Fruit fly (Drosophila melanogaster) whole organism, embryonic: Measurements from ENCODE around the gene CG31538.

Experiments
- Antp ChIP-seq: fragments of 200-800 bp; sonication (Bioruptor generic); optimal IDR thresholded peaks from 3 replicates; lab custom pipeline; 2016; ENCODE audit warnings: missing biosample characterization, missing genetic modification characterization
- CG10979 ChIP-seq: fragments of 200-800 bp; sonication (Bioruptor generic); optimal IDR thresholded peaks from 2 replicates; lab custom pipeline; 2018; ENCODE audit warnings: missing biosample characterization, mild to moderate bottlenecking, missing genetic modification characterization, moderate library complexity
- CG11398 ChIP-seq: fragments of 200-800 bp; sonication (Bioruptor generic); optimal IDR thresholded peaks from 2 replicates; lab custom pipeline; 2016; ENCODE audit warnings: missing biosample characterization, missing genetic modification characterization
- CG13894 ChIP-seq: fragments of 200-800 bp; sonication (Bioruptor generic); optimal IDR thresholded peaks from 3 replicates; lab custom pipeline; 2018; ENCODE audit warnings: missing biosample characterization, mild to moderate bottlenecking, missing genetic modification characterization, moderate library complexity
- CG1602 ChIP-seq: fragments of 200-800 bp; sonication (Bioruptor generic); optimal IDR thresholded peaks from 3 replicates; lab custom pipeline; 2016; ENCODE audit warnings: missing biosample characterization, missing genetic modification characterization
- CG16813 ChIP-seq: fragments of 200-800 bp; sonication (Bioruptor generic); IDR thresholded peaks from 3 replicates; pipeline ENCODE4 v1.3.6; 2022; ENCODE audit warnings: missing biosample characterization, missing genetic modification characterization; ENCODE audit not compliant: partially characterized antibody
- CG16815 ChIP-seq: fragments of 200-800 bp; sonication (Bioruptor generic); optimal IDR thresholded peaks from 3 replicates; lab custom pipeline; 2017; ENCODE audit warnings: missing biosample characterization, mild to moderate bottlenecking, missing genetic modification characterization
- CG17361 ChIP-seq: fragments of 200-800 bp; sonication (Bioruptor generic); IDR thresholded peaks from 3 replicates; pipeline ENCODE4 v1.3.6; 2022; ENCODE audit warnings: missing biosample characterization, missing genetic modification characterization
- CG17829 ChIP-seq: fragments of 200-800 bp; optimal IDR thresholded peaks from 2 replicates; lab custom pipeline; 2019; ENCODE audit warnings: missing biosample characterization, mild to moderate bottlenecking, missing genetic modification characterization, moderate library complexity
- CG18764 ChIP-seq: fragments of 200-800 bp; sonication (Bioruptor generic); optimal IDR thresholded peaks from 3 replicates; lab custom pipeline; 2016; ENCODE audit warnings: missing biosample characterization, missing genetic modification characterization
- CG2120 ChIP-seq: fragments of 200-800 bp; sonication (Bioruptor generic); optimal IDR thresholded peaks from 3 replicates; lab custom pipeline; 2016; ENCODE audit warnings: missing biosample characterization, missing genetic modification characterization
- CG2678 ChIP-seq: fragments of 200-800 bp; sonication (Bioruptor generic); optimal IDR thresholded peaks from 3 replicates; lab custom pipeline; 2019; ENCODE audit warnings: missing biosample characterization, mild to moderate bottlenecking, missing genetic modification characterization, moderate library complexity
- CG3847 ChIP-seq: fragments of 200-800 bp; sonication (Bioruptor generic); IDR thresholded peaks from 2 replicates; pipeline ENCODE4 v1.3.6; 2022; ENCODE audit warnings: missing biosample characterization, missing genetic modification characterization
- CG5180 ChIP-seq: fragments of 200-800 bp; sonication (Bioruptor generic); optimal IDR thresholded peaks from 3 replicates; lab custom pipeline; 2017; ENCODE audit warnings: missing biosample characterization, missing genetic modification characterization, mild to moderate bottlenecking, moderate library complexity, missing genetic modification reagents
- CG6654 ChIP-seq: fragments of 200-800 bp; sonication (Bioruptor generic); optimal IDR thresholded peaks from 2 replicates; lab custom pipeline; 2017; ENCODE audit warnings: missing biosample characterization, mild to moderate bottlenecking, missing genetic modification characterization
- CG6854 ChIP-seq: fragments of 200-800 bp; sonication (Bioruptor generic); optimal IDR thresholded peaks from 3 replicates; lab custom pipeline; 2017; ENCODE audit warnings: missing biosample characterization, mild to moderate bottlenecking, missing genetic modification characterization
- CG8089 ChIP-seq: fragments of 200-800 bp; sonication (Bioruptor generic); optimal IDR thresholded peaks from 3 replicates; lab custom pipeline; 2016; ENCODE audit warnings: missing biosample characterization, missing genetic modification characterization
- CG8290 ChIP-seq, 3 experiments: fragments of 200-800 bp; sonication (Bioruptor generic); optimal IDR thresholded peaks; 2 replicates each; lab custom pipeline; 2016 to 2019; ENCODE audit warnings: missing biosample characterization in 3 of 3, missing genetic modification characterization in 3 of 3, mild to moderate bottlenecking in 2 of 3, moderate library complexity in 1 of 3
- CG8359 ChIP-seq: fragments of 200-800 bp; sonication (Bioruptor generic); optimal IDR thresholded peaks from 2 replicates; lab custom pipeline; 2017; ENCODE audit warnings: missing biosample characterization, mild to moderate bottlenecking, missing genetic modification characterization, borderline replicate concordance
- CG9437 ChIP-seq: fragments of 200-800 bp; sonication (Bioruptor generic); optimal IDR thresholded peaks from 2 replicates; lab custom pipeline; 2018; ENCODE audit warnings: missing biosample characterization, mild to moderate bottlenecking, missing genetic modification characterization
- CoRest ChIP-seq: fragments of 200-800 bp; sonication (Bioruptor generic); optimal IDR thresholded peaks from 3 replicates; lab custom pipeline; 2018; ENCODE audit warnings: missing biosample characterization, mild to moderate bottlenecking, missing genetic modification characterization, moderate library complexity
- CrebB ChIP-seq: fragments of 200-800 bp; sonication (Bioruptor generic); optimal IDR thresholded peaks from 3 replicates; lab custom pipeline; 2018; ENCODE audit warnings: missing biosample characterization, mild to moderate bottlenecking, missing genetic modification characterization
- D19A ChIP-seq: fragments of 200-800 bp; optimal IDR thresholded peaks from 3 replicates; lab custom pipeline; 2019; ENCODE audit warnings: missing biosample characterization, mild to moderate bottlenecking, missing genetic modification characterization, moderate library complexity
- Doc2 ChIP-seq: fragments of 200-800 bp; sonication (Bioruptor generic); IDR thresholded peaks from 2 replicates; pipeline ENCODE4 v1.3.6; 2022; ENCODE audit warnings: missing biosample characterization, missing genetic modification characterization
- Hmr ChIP-seq: fragments of 200-800 bp; sonication (Bioruptor generic); optimal IDR thresholded peaks from 3 replicates; lab custom pipeline; 2017; ENCODE audit warnings: mild to moderate bottlenecking, missing biosample characterization, missing genetic modification reagents, missing genetic modification characterization
- Meics ChIP-seq: fragments of 200-800 bp; sonication (Bioruptor generic); optimal IDR thresholded peaks from 2 replicates; lab custom pipeline; 2017; ENCODE audit warnings: missing biosample characterization, mild to moderate bottlenecking, missing genetic modification characterization
- NK7.1 ChIP-seq: fragments of 200-800 bp; sonication (Bioruptor generic); optimal IDR thresholded peaks from 3 replicates; lab custom pipeline; 2016; ENCODE audit warnings: missing biosample characterization, missing genetic modification characterization
- Side ChIP-seq: fragments of 200-800 bp; sonication (Bioruptor generic); optimal IDR thresholded peaks from 2 replicates; lab custom pipeline; 2016; ENCODE audit warnings: missing biosample characterization, missing genetic modification characterization
- Sox102F ChIP-seq: fragments of 200-800 bp; sonication (Bioruptor generic); optimal IDR thresholded peaks from 2 replicates; lab custom pipeline; 2018; ENCODE audit warnings: missing biosample characterization, mild to moderate bottlenecking, missing genetic modification characterization, moderate library complexity
- Vsx1 ChIP-seq: fragments of 200-800 bp; sonication (Bioruptor generic); optimal IDR thresholded peaks from 2 replicates; lab custom pipeline; 2017; ENCODE audit warnings: missing biosample characterization, mild to moderate bottlenecking, missing genetic modification characterization, missing genetic modification reagents
- bcd ChIP-seq: fragments of 200-800 bp; sonication (Bioruptor generic); optimal IDR thresholded peaks from 2 replicates; lab custom pipeline; 2017; ENCODE audit warnings: missing biosample characterization, mild to moderate bottlenecking, missing genetic modification characterization
- btn ChIP-seq: fragments of 200-800 bp; sonication (Bioruptor generic); optimal IDR thresholded peaks from 2 replicates; lab custom pipeline; 2016; ENCODE audit warnings: missing biosample characterization, missing genetic modification characterization
- dati ChIP-seq: fragments of 200-800 bp; sonication (Bioruptor generic); IDR thresholded peaks from 2 replicates; pipeline ENCODE4 v1.3.6; 2022; ENCODE audit warnings: missing biosample characterization, missing genetic modification characterization
- fd102C ChIP-seq: fragments of 200-800 bp; sonication (Bioruptor generic); optimal IDR thresholded peaks from 2 replicates; lab custom pipeline; 2018; ENCODE audit warnings: missing biosample characterization, mild to moderate bottlenecking, missing genetic modification characterization, moderate library complexity
- grn ChIP-seq: fragments of 200-800 bp; sonication (Bioruptor generic); optimal IDR thresholded peaks from 3 replicates; lab custom pipeline; 2017; ENCODE audit warnings: missing biosample characterization, missing genetic modification characterization
- hkb ChIP-seq, 2 experiments: fragments of 200-800 bp in 1 of 2; fragments of >200 bp in 1 of 2; sonication (Bioruptor generic) in 1 of 2; IDR thresholded peaks in 1 of 2; optimal IDR thresholded peaks in 1 of 2; 2 replicates each; pipeline versions ENCODE4 v1.3.6 to Lab custom; 2017 to 2022; ENCODE audit warnings: missing biosample characterization in 1 of 2, missing genetic modification characterization in 1 of 2
- jing ChIP-seq: fragments of 200-800 bp; sonication (Bioruptor generic); optimal IDR thresholded peaks from 2 replicates; lab custom pipeline; 2018; ENCODE audit warnings: missing biosample characterization, mild to moderate bottlenecking, missing genetic modification characterization
- ken ChIP-seq: fragments of 200-800 bp; sonication (Bioruptor generic); IDR thresholded peaks from 3 replicates; pipeline ENCODE4 v1.3.6; 2022; ENCODE audit warnings: missing biosample characterization, missing genetic modification characterization
- lbe ChIP-seq: fragments of 200-800 bp; sonication (Bioruptor generic); optimal IDR thresholded peaks from 2 replicates; lab custom pipeline; 2016; ENCODE audit warnings: missing biosample characterization, mild to moderate bottlenecking, missing genetic modification characterization
- nau ChIP-seq: fragments of 200-800 bp; sonication (Bioruptor generic); optimal IDR thresholded peaks from 3 replicates; lab custom pipeline; 2017; ENCODE audit warnings: missing biosample characterization, mild to moderate bottlenecking, missing genetic modification characterization, missing genetic modification reagents
- nerfin-1 ChIP-seq: fragments of 200-800 bp; sonication (Bioruptor generic); optimal IDR thresholded peaks from 3 replicates; lab custom pipeline; 2019; ENCODE audit warnings: missing biosample characterization, mild to moderate bottlenecking, missing genetic modification characterization, moderate library complexity
- odd ChIP-seq: fragments of 200-800 bp; sonication (Bioruptor generic); optimal IDR thresholded peaks from 2 replicates; lab custom pipeline; 2017; ENCODE audit warnings: missing biosample characterization, mild to moderate bottlenecking, missing genetic modification characterization
- pan ChIP-seq, 4 experiments: fragments of >200 bp in 3 of 4; fragments of 200-800 bp in 1 of 4; sonication (Bioruptor generic) in 1 of 4; optimal IDR thresholded peaks in 3 of 4; IDR thresholded peaks in 1 of 4; 2 replicates each; pipeline versions ENCODE4 v1.3.6 to Lab custom; 2017 to 2022; ENCODE audit warnings: missing biosample characterization in 2 of 4, missing genetic modification characterization in 2 of 4, mixed read lengths in 1 of 4
- pros ChIP-seq: fragments of 200-800 bp; sonication (Bioruptor generic); optimal IDR thresholded peaks from 3 replicates; lab custom pipeline; 2019; ENCODE audit warnings: missing biosample characterization, mild to moderate bottlenecking, missing genetic modification characterization, moderate library complexity
- ranshi ChIP-seq: fragments of 200-800 bp; sonication (Bioruptor generic); IDR thresholded peaks from 2 replicates; pipeline ENCODE4 v1.3.6; 2022; ENCODE audit warnings: missing biosample characterization, missing genetic modification characterization
- so ChIP-seq: fragments of 200-800 bp; sonication (Bioruptor generic); IDR thresholded peaks from 3 replicates; pipeline ENCODE4 v1.3.6; 2022; ENCODE audit warnings: missing biosample characterization, missing genetic modification characterization
- zfh1 ChIP-seq: fragments of 200-800 bp; sonication (Bioruptor generic); IDR thresholded peaks from 3 replicates; pipeline ENCODE4 v1.3.6; 2022; ENCODE audit warnings: missing biosample characterization, missing genetic modification characterization

The CG31538 gene

DNA sequence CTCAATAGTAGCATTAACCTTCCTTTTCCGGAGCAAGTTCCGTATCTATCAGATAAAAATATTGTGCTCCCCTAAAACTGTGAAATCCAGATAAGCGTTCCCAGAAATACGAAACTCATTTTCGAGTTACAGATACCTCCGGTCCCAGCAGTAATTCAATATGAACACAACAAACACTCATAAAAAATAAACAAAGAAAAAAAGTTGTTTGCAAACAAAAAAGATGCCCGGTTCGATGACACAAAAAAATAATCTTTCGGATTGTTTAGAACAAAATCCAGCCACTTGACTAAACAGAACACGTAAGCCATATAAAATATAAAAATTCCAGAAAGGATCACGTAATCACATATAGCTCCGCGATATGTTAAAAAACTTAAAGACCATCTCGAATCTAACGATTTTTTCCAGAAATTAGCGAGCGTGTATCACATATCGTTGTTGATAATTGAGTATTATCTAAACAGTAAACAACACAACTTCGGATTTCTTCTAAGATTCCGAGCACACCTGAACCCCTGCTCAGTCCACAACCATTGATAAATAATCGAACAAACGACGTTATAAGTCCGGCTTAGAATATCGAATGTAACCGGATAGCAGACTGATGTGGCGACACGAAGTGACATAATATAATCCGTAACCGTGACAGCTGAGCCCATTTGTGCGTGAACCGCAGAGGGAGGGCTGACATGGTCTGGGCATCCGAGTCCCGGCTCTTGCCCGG is 41.6 kb upstream of the CG31538 start (continued):
- TF ChIP-seq CrebB (tag; lab: Kevin White, UChicago) (peak; percentile 43), D19A (tag; lab: Kevin White, UChicago) (peak; percentile 46), CG11398 (GFP tag; lab: Kevin White, UChicago) (peak; percentile 17), so (GFP tag; lab: Robert Waterston, UW) (peak; percentile 41; the same call in 1 of the 3 replicates), CG2678 (tag; lab: Kevin White, UChicago) (peak; percentile 64), grn (peak; percentile 71), CG17361 (GFP tag; lab: Robert Waterston, UW) (peak; percentile 47; the same call in 1 of the 3 replicates), dati (GFP tag; lab: Robert Waterston, UW) (no peak), jing (GFP tag; lab: Kevin White, UChicago) (no peak), Doc2 (no peak), CG2120 (peak; percentile 30), pros (GFP tag; lab: Kevin White, UChicago) (peak; percentile 5), fd102C (GFP tag; lab: Kevin White, UChicago) (peak; percentile 81), CG9437 (GFP tag; lab: Kevin White, UChicago) (no peak), CG6654 (GFP tag; lab: Kevin White, UChicago) (no peak), ken (GFP tag; lab: Robert Waterston, UW) (0 out of 3 replicates have a peak, but pooled peaks have one; percentile 29), ranshi (no peak), CG16815 (GFP tag; lab: Kevin White, UChicago) (no peak), Antp (GFP tag; lab: Kevin White, UChicago) (no peak), CG8290 (GFP tag; optimal IDR thresholded peaks at IDR 0.05; lab: Kevin White, UChicago) (no peak), CG8290 (tag; optimal IDR thresholded peaks at IDR 0.05; lab: Kevin White, UChicago) (peak in 1 of 2 experiments; percentile 74), CG8089 (GFP tag; lab: Kevin White, UChicago) (peak; percentile 54), CG6854 (GFP tag; lab: Kevin White, UChicago) (peak; percentile 34), Vsx1 (GFP tag; lab: Kevin White, UChicago) (peak; percentile 45), CG17829 (tag; lab: Kevin White, UChicago) (peak; percentile 29), CG18764 (GFP tag; lab: Kevin White, UChicago) (peak; percentile 32), CG3847 (GFP tag; lab: Robert Waterston, UW) (0 out of 2 replicates have a peak, but pooled peaks have one; percentile 15), pan (optimal IDR thresholded peaks at IDR 0.05; lab: Kevin White, UChicago) (no peak), pan (GFP tag; optimal IDR thresholded peaks at IDR 0.05 in 1 of 2, IDR thresholded peaks at IDR 0.05 in 1 of 2) (no peak), hkb (optimal IDR thresholded peaks at IDR 0.05; lab: Kevin White, UChicago) (no peak), hkb (GFP tag; IDR thresholded peaks at IDR 0.05; lab: Robert Waterston, UW) (peak; percentile 13; the same call in 1 of the 2 replicates), odd (GFP tag; lab: Kevin White, UChicago) (peak; percentile 71), CG13894 (tag; lab: Kevin White, UChicago) (peak; percentile 51), CoRest (tag; lab: Kevin White, UChicago) (peak; percentile 29), CG8359 (GFP tag; lab: Kevin White, UChicago) (peak; percentile 44), Side (GFP tag; lab: Kevin White, UChicago) (peak; percentile 46), nerfin-1 (tag; lab: Kevin White, UChicago) (peak; percentile 36), NK7.1 (GFP tag; lab: Kevin White, UChicago) (no peak), CG5180 (GFP tag; lab: Kevin White, UChicago) (no peak), nau (peak; percentile 30), btn (GFP tag; lab: Kevin White, UChicago) (no peak), Sox102F (no peak), bcd (GFP tag; lab: Kevin White, UChicago) (peak; percentile 16), CG16813 (no peak), Hmr (GFP tag; lab: Kevin White, UChicago) (peak; percentile 38), CG10979 (tag; lab: Kevin White, UChicago) (peak; percentile 31), CG1602 (GFP tag; lab: Kevin White, UChicago) (peak; percentile 24), lbe (peak; percentile 67), Meics (GFP tag; lab: Kevin White, UChicago) (peak; percentile 27), zfh1 (GFP tag; lab: Robert Waterston, UW) (peak; percentile 63; the same call in 2 of the 3 replicates)
